Worm (Caenorhabditis elegans) whole organism, L2 larva: ENCODE results near the gene F58E6.13.

ENCODE experiments used
- ZK546.5 ChIP-seq: sonication (generic microtip); optimal IDR thresholded peaks from 2 replicates; lab custom pipeline; 2017; ENCODE audit warnings: missing biosample characterization, missing genetic modification characterization
- ama-1 ChIP-seq: fragments of 150-350 bp; optimal IDR thresholded peaks from 2 replicates; lab custom pipeline; 2018; ENCODE audit warnings: inconsistent platforms
- lin-11 ChIP-seq: fragments of 150-350 bp; sonication (generic microtip); optimal IDR thresholded peaks from 2 replicates; lab custom pipeline; 2014; ENCODE audit warnings: missing biosample characterization, missing genetic modification characterization, inconsistent platforms, mixed read lengths
- mbf-1 ChIP-seq: sonication (generic microtip); optimal IDR thresholded peaks from 2 replicates; lab custom pipeline; 2017; ENCODE audit warnings: missing biosample characterization, missing genetic modification characterization
- nhr-77 ChIP-seq: fragments of 150-350 bp; optimal IDR thresholded peaks from 2 replicates; lab custom pipeline; 2014; ENCODE audit warnings: missing biosample characterization, missing genetic modification characterization
- unc-55 ChIP-seq: fragments of 150-350 bp; sonication (generic microtip); optimal IDR thresholded peaks from 3 replicates; lab custom pipeline; 2014; ENCODE audit warnings: missing biosample characterization, missing genetic modification reagents, missing genetic modification characterization
- unc-62 ChIP-seq: fragments of 150-350 bp; optimal IDR thresholded peaks from 2 replicates; lab custom pipeline; 2014; ENCODE audit warnings: missing biosample characterization, missing genetic modification reagents, missing genetic modification characterization
- zag-1 ChIP-seq: fragments of 150-350 bp; optimal IDR thresholded peaks from 2 replicates; lab custom pipeline; 2014; ENCODE audit warnings: missing biosample characterization, missing genetic modification characterization

ce11 chrV:9763759-9764158 is 18.7 kb downstream of the F58E6.13 start:
- TF ChIP-seq mbf-1 (tag; lab: Kevin White, UChicago) (no peak), zag-1 (no peak), lin-11 (tag; lab: Kevin White, UChicago) (no peak), unc-62 (GFP tag; lab: Kevin White, UChicago) (no peak), unc-55 (GFP tag; lab: Kevin White, UChicago) (no peak), ZK546.5 (tag; lab: Kevin White, UChicago) (no peak), nhr-77 (tag; lab: Kevin White, UChicago) (no peak), ama-1 (no peak)
